Worm (Caenorhabditis elegans): Measurements from ENCODE around the gene ZC239.13.

ZC239.13 gene

DNA sequence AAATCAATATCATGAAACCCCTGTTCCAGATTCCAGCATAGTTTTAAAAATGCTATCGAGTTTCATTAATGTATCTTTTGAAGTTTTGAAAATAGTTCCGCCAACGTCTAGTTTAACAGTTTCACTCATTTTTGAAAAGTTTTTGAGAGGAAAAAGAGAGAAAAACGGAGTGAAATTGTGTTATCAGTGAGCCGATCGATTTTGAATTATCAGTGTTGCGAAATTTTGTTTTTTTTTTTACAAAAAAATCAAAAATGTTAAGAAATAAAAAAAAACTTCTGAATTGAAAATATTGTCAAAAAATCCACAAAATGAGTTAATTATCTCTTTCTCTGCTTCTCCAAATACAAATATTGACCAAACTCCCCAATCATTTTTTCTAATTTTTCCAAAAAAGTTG lies at the start of gene ZC239.13:
TSS of gene ZC239.13 (minus strand) at position 154 of the 400 bp plus-strand sequence.
- no peak for TF ChIP-seq tbx-11 (GFP tag; IDR thresholded peaks at IDR 0.05)
- no peak for TF ChIP-seq hmbx-1 (tag; optimal IDR thresholded peaks at IDR 0.05)
- no peak for TF ChIP-seq tra-4 (tag; optimal IDR thresholded peaks at IDR 0.05)
- no peak for TF ChIP-seq F13C5.2 (tag; optimal IDR thresholded peaks at IDR 0.05)
- no peak for TF ChIP-seq tbx-37 (GFP tag; conservative IDR thresholded peaks at IDR 0.05)
- no peak for TF ChIP-seq sea-1 (GFP tag; conservative IDR thresholded peaks at IDR 0.05)
- no peak for TF ChIP-seq ceh-13 (GFP tag; optimal IDR thresholded peaks at IDR 0.05)
- no peak for TF ChIP-seq ceh-36 (tag; optimal IDR thresholded peaks at IDR 0.05)
- TF ChIP-seq flt-1 (GFP tag; IDR thresholded peaks at IDR 0.05) = no peak
- TF ChIP-seq ets-7 (tag; optimal IDR thresholded peaks at IDR 0.05) = no peak
- no peak for TF ChIP-seq aly-1 (tag; optimal IDR thresholded peaks at IDR 0.05)
- TF ChIP-seq B0310.2 (tag; optimal IDR thresholded peaks at IDR 0.05) = no peak
- no peak for TF ChIP-seq scrt-1 (GFP tag; IDR thresholded peaks at IDR 0.05)
- TF ChIP-seq hmg-4 (GFP tag; optimal IDR thresholded peaks at IDR 0.05) = no peak
- no peak for TF ChIP-seq ama-1 (optimal IDR thresholded peaks at IDR 0.05)
- no peak for TF ChIP-seq pes-1 (GFP tag; IDR thresholded peaks at IDR 0.05)
- TF ChIP-seq hnd-1 (tag; optimal IDR thresholded peaks at IDR 0.05) = no peak

DNA sequence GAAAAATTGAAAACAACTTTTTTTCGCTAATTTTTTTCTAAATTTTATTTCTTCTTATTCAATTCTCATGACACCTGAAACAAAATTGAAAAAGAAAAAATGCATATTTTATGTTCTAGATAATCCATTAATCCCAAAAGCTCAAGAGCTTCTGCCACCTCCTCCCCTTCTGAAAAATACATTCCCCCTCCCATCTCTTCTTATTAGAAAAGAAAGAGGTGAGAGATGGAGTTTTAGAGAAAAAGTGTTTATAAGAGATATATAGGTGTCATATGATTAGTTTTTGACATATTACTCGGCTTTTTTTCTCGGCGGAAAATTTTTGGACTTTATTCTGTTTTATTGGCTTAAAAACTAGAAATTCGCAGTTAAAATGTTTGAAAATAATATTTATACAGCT lies 48.0 kb upstream of the ZC239.13 start:
- TF ChIP-seq flt-1 (GFP tag; IDR thresholded peaks at IDR 0.05) = no peak
- no peak for TF ChIP-seq B0310.2 (tag; optimal IDR thresholded peaks at IDR 0.05)
- no peak for TF ChIP-seq ceh-13 (GFP tag; optimal IDR thresholded peaks at IDR 0.05)
- no peak for TF ChIP-seq hmbx-1 (tag; optimal IDR thresholded peaks at IDR 0.05)
- no peak for TF ChIP-seq sea-1 (GFP tag; conservative IDR thresholded peaks at IDR 0.05)
- TF ChIP-seq aly-1 (tag; optimal IDR thresholded peaks at IDR 0.05) = no peak
- TF ChIP-seq pes-1 (GFP tag; IDR thresholded peaks at IDR 0.05) = no peak
- no peak for TF ChIP-seq hnd-1 (tag; optimal IDR thresholded peaks at IDR 0.05)
- TF ChIP-seq ets-7 (tag; optimal IDR thresholded peaks at IDR 0.05) = no peak
- no peak for TF ChIP-seq hmg-4 (GFP tag; optimal IDR thresholded peaks at IDR 0.05)
- TF ChIP-seq tra-4 (tag; optimal IDR thresholded peaks at IDR 0.05) = no peak
- no peak for TF ChIP-seq ceh-36 (tag; optimal IDR thresholded peaks at IDR 0.05)

DNA sequence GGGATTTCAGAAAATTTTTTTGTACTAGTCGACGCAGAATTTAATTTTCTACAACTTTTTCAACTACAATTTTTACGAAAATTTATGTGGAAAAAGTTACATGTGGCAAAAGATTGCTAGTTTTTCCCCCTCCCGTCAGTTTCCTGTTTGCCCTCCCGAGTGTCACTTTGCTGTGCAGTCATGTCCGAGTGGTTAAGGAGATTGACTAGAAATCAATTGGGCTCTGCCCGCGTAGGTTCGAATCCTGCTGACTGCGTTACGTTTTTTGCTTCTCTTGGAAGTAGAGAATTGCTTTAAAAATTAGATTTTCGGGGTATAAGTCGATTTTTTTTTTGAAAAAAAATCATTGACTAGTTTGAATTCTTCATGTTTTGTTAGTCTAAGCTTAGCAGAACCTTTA lies 45.2 kb upstream of the ZC239.13 start:
- TF ChIP-seq B0310.2 (tag; optimal IDR thresholded peaks at IDR 0.05) (no peak), ceh-36 (tag; optimal IDR thresholded peaks at IDR 0.05) (no peak), hnd-1 (tag; optimal IDR thresholded peaks at IDR 0.05) (peak; percentile 1), scrt-1 (GFP tag; IDR thresholded peaks at IDR 0.05) (0 out of 2 replicates have a peak, but pooled peaks have one; percentile 19), flt-1 (GFP tag; IDR thresholded peaks at IDR 0.05) (peak; percentile 60; the same call in 1 of the 2 replicates), aly-1 (tag; optimal IDR thresholded peaks at IDR 0.05) (no peak), tra-4 (tag; optimal IDR thresholded peaks at IDR 0.05) (no peak), ama-1 (optimal IDR thresholded peaks at IDR 0.05) (no peak), sea-1 (GFP tag; conservative IDR thresholded peaks at IDR 0.05) (no peak), hmbx-1 (tag; optimal IDR thresholded peaks at IDR 0.05) (no peak), tbx-11 (GFP tag; IDR thresholded peaks at IDR 0.05) (peak; percentile 58), pes-1 (GFP tag; IDR thresholded peaks at IDR 0.05) (peak; percentile 82), tbx-37 (GFP tag; conservative IDR thresholded peaks at IDR 0.05) (no peak), ets-7 (tag; optimal IDR thresholded peaks at IDR 0.05) (no peak), ceh-13 (GFP tag; optimal IDR thresholded peaks at IDR 0.05) (peak; percentile 49), hmg-4 (GFP tag; optimal IDR thresholded peaks at IDR 0.05) (no peak), F13C5.2 (tag; optimal IDR thresholded peaks at IDR 0.05) (no peak)

DNA sequence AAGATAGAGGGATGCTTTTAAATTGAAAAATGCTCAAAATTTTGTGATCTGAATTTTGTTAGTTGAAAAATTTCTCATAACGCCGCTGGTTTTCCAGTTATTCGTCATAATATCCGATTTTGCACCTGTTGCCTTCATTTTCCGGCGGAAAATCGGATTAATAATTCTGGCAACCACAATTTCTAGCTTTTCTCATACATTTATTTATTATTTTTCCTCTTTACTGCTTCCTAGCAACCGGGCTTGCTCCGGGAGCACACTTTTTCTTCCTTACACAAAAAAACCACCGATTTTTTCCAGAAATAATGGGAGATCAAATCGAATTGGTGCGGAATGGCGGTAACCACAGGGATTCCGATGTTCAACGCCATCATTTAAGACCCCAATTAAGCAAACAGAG lies 44.7 kb upstream of the ZC239.13 start, which contains the start of gene F02E11.7:
TSS of gene F02E11.7 (plus strand) at position 301 of the 400 bp plus-strand sequence.
- TF ChIP-seq tra-4 (tag; optimal IDR thresholded peaks at IDR 0.05) = no peak
- no peak for TF ChIP-seq scrt-1 (GFP tag; IDR thresholded peaks at IDR 0.05)
- no peak for TF ChIP-seq tbx-11 (GFP tag; IDR thresholded peaks at IDR 0.05)
- no peak for TF ChIP-seq tbx-37 (GFP tag; conservative IDR thresholded peaks at IDR 0.05)
- no peak for TF ChIP-seq ama-1 (optimal IDR thresholded peaks at IDR 0.05)
- TF ChIP-seq hnd-1 (tag; optimal IDR thresholded peaks at IDR 0.05) = no peak
- no peak for TF ChIP-seq pes-1 (GFP tag; IDR thresholded peaks at IDR 0.05)
- TF ChIP-seq ceh-36 (tag; optimal IDR thresholded peaks at IDR 0.05) = no peak
- no peak for TF ChIP-seq ceh-13 (GFP tag; optimal IDR thresholded peaks at IDR 0.05)
- no peak for TF ChIP-seq flt-1 (GFP tag; IDR thresholded peaks at IDR 0.05)
- no peak for TF ChIP-seq aly-1 (tag; optimal IDR thresholded peaks at IDR 0.05)
- no peak for TF ChIP-seq sea-1 (GFP tag; conservative IDR thresholded peaks at IDR 0.05)
- TF ChIP-seq hmbx-1 (tag; optimal IDR thresholded peaks at IDR 0.05) = no peak
- TF ChIP-seq ets-7 (tag; optimal IDR thresholded peaks at IDR 0.05) = no peak
- TF ChIP-seq F13C5.2 (tag; optimal IDR thresholded peaks at IDR 0.05) = no peak
- TF ChIP-seq B0310.2 (tag; optimal IDR thresholded peaks at IDR 0.05) = no peak
- TF ChIP-seq hmg-4 (GFP tag; optimal IDR thresholded peaks at IDR 0.05) = no peak

DNA sequence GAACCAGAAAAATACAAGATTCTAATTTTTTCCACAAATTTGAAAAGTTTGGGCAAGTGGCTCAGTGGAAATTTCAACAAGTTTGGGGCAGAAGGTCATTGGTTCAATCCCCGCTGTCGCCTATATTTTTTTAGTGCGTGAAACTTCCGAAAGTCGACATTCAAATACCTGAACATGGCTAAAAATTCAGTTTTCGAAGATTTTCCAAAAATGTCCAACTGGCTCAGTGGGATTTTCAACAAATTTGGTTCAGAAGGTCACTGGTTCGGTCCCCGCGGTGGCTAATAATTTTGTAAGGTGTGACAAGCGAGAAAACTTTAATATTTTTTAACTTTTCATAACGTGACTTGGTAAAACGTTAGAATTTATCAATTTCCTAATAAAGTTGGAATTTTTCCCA lies 42.1 kb upstream of the ZC239.13 start:
- no peak for TF ChIP-seq tra-4 (tag; optimal IDR thresholded peaks at IDR 0.05)
- no peak for TF ChIP-seq hmg-4 (GFP tag; optimal IDR thresholded peaks at IDR 0.05)
- TF ChIP-seq flt-1 (GFP tag; IDR thresholded peaks at IDR 0.05) = no peak
- TF ChIP-seq ama-1 (optimal IDR thresholded peaks at IDR 0.05) = no peak
- no peak for TF ChIP-seq sea-1 (GFP tag; conservative IDR thresholded peaks at IDR 0.05)
- no peak for TF ChIP-seq hnd-1 (tag; optimal IDR thresholded peaks at IDR 0.05)
- TF ChIP-seq hmbx-1 (tag; optimal IDR thresholded peaks at IDR 0.05) = no peak
- TF ChIP-seq scrt-1 (GFP tag; IDR thresholded peaks at IDR 0.05) = no peak
- TF ChIP-seq ceh-13 (GFP tag; optimal IDR thresholded peaks at IDR 0.05) = no peak
- TF ChIP-seq tbx-11 (GFP tag; IDR thresholded peaks at IDR 0.05) = no peak
- TF ChIP-seq aly-1 (tag; optimal IDR thresholded peaks at IDR 0.05) = no peak
- no peak for TF ChIP-seq ets-7 (tag; optimal IDR thresholded peaks at IDR 0.05)
- no peak for TF ChIP-seq F13C5.2 (tag; optimal IDR thresholded peaks at IDR 0.05)
- no peak for TF ChIP-seq ceh-36 (tag; optimal IDR thresholded peaks at IDR 0.05)
- TF ChIP-seq tbx-37 (GFP tag; conservative IDR thresholded peaks at IDR 0.05) = no peak
- TF ChIP-seq B0310.2 (tag; optimal IDR thresholded peaks at IDR 0.05) = no peak
- no peak for TF ChIP-seq pes-1 (GFP tag; IDR thresholded peaks at IDR 0.05)

DNA sequence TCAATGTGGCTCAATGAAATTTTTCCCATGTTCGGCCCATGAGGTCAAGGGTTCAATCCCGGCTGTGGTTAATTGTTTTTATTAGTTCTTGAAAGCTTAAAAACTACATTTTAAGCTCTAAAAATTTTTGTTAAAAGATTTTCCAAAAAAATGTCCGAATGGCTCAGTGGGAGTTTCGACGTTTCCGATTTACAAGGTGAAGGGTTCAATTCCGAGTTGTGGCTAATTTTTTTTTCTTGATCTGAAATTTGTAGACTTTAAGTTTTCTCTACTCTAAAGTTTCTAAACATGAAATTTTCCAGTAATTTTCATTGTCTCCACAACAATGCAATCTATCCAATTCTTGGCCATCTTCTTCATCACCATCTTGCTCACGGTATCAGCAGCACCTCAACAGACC lies 39.9 kb upstream of the ZC239.13 start, which contains the start of gene F02E11.2:
TSS of gene F02E11.2 (plus strand) at position 301 of the 400 bp plus-strand sequence.
- no peak for TF ChIP-seq scrt-1 (GFP tag; IDR thresholded peaks at IDR 0.05)
- no peak for TF ChIP-seq ama-1 (optimal IDR thresholded peaks at IDR 0.05)

DNA sequence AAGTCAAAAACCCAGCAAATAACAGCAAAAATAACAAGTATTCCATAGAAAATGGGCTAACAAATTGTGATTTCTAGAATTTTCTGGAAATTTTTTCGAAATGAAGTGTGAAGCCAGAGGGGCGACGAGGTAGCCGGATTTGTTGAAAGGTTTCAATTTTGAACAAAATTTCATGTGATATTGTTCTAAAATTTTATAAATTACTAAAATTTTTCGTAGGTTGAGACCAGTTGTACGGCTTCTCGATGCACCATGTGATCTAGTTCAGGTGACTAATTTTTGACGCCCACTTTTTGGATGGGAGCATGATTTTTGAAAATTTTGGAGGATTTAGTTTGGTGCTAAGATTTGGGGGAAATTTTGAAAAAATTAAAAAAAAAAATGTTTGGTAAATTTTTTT lies 36.6 kb upstream of the ZC239.13 start, which contains the start of gene gcy-19:
TSS of gene gcy-19 (minus strand) at position 101 of the 400 bp plus-strand sequence.
- TF ChIP-seq ceh-13 (GFP tag; optimal IDR thresholded peaks at IDR 0.05) = no peak
